Worm (Caenorhabditis elegans) whole organism, midembryonic: ENCODE results near the gene ptr-5.

ENCODE experiments used
- T22C8.4 ChIP-seq: fragments of 200-800 bp; sonication (Bioruptor generic); IDR thresholded peaks from 2 replicates; pipeline ENCODE4 v1.3.6; 2022; ENCODE audit warnings: missing genetic modification characterization, missing compliant biosample characterization
- cog-1 ChIP-seq: sonication (generic microtip); optimal IDR thresholded peaks from 2 replicates; lab custom pipeline; 2016; ENCODE audit warnings: missing genetic modification characterization, missing compliant biosample characterization
- flt-1 ChIP-seq: fragments of 200-800 bp; sonication (Bioruptor generic); IDR thresholded peaks from 2 replicates; pipeline ENCODE4 v1.3.6; 2022; ENCODE audit warnings: missing genetic modification characterization, missing compliant biosample characterization
- klf-2 ChIP-seq: fragments of 200-800 bp; sonication (Bioruptor generic); conservative IDR thresholded peaks from 2 replicates; pipeline ENCODE4 v1.3.6; 2022; ENCODE audit warnings: missing genetic modification reagents, missing genetic modification characterization, missing compliant biosample characterization
- med-1 ChIP-seq: sonication (generic microtip); optimal IDR thresholded peaks from 2 replicates; lab custom pipeline; 2017; ENCODE audit warnings: missing genetic modification characterization, mild to moderate bottlenecking, missing compliant biosample characterization, antibody characterized with exemption, missing genetic modification reagents; ENCODE audit not compliant: insufficient read depth
- ref-1 ChIP-seq: fragments of 200-800 bp; sonication (Bioruptor generic); conservative IDR thresholded peaks from 2 replicates; pipeline ENCODE4 v1.3.6; 2022; ENCODE audit warnings: missing genetic modification reagents, missing genetic modification characterization, missing compliant biosample characterization
- tab-1 ChIP-seq: fragments of 200-800 bp; sonication (Bioruptor generic); IDR thresholded peaks from 2 replicates; pipeline ENCODE4 v1.3.6; 2022; ENCODE audit warnings: missing genetic modification characterization, missing compliant biosample characterization
- ztf-23 ChIP-seq: fragments of 200-800 bp; sonication (Bioruptor generic); IDR thresholded peaks from 2 replicates; pipeline ENCODE4 v1.3.6; 2022; ENCODE audit warnings: missing genetic modification reagents, missing genetic modification characterization, missing compliant biosample characterization
- ztf-29 ChIP-seq: fragments of 200-800 bp; sonication (Bioruptor generic); IDR thresholded peaks from 2 replicates; pipeline ENCODE4 v1.3.6; 2022; ENCODE audit warnings: missing genetic modification reagents, missing genetic modification characterization, missing compliant biosample characterization

The ptr-5 gene

ce11 chrX:17356748-17357147 is 38.4 kb downstream of the ptr-5 start:
- TF ChIP-seq med-1 (GFP tag; lab: Kevin White, UChicago) (no peak), klf-2 (GFP tag; lab: Robert Waterston, UW) (no peak), cog-1 (no peak), ztf-29 (GFP tag; lab: Robert Waterston, UW) (no peak), flt-1 (GFP tag; lab: Robert Waterston, UW) (no peak), tab-1 (GFP tag; lab: Robert Waterston, UW) (no peak), ztf-23 (GFP tag; lab: Robert Waterston, UW) (no peak), T22C8.4 (GFP tag; lab: Robert Waterston, UW) (no peak), ref-1 (GFP tag; lab: Robert Waterston, UW) (no peak)

ce11 chrX:17359452-17359851 is 41.1 kb downstream of the ptr-5 start, which contains the start of gene npr-36:
TSS of gene npr-36 (plus strand) at chrX:17359752.
- TF ChIP-seq cog-1 (no peak), med-1 (GFP tag; lab: Kevin White, UChicago) (no peak), T22C8.4 (GFP tag; lab: Robert Waterston, UW) (no peak), ztf-29 (GFP tag; lab: Robert Waterston, UW) (no peak)

- no peak for TF ChIP-seq ref-1 (GFP tag; lab: Robert Waterston, UW)
- no peak for TF ChIP-seq tab-1 (GFP tag; lab: Robert Waterston, UW)
- TF ChIP-seq T22C8.4 (GFP tag; lab: Robert Waterston, UW): no peak
- no peak for TF ChIP-seq cog-1
- TF ChIP-seq ztf-29 (GFP tag; lab: Robert Waterston, UW): no peak
- TF ChIP-seq med-1 (GFP tag; lab: Kevin White, UChicago): no peak
- TF ChIP-seq flt-1 (GFP tag; lab: Robert Waterston, UW): no peak
- TF ChIP-seq klf-2 (GFP tag; lab: Robert Waterston, UW): no peak
- TF ChIP-seq ztf-23 (GFP tag; lab: Robert Waterston, UW): no peak
Observed at ce11 chrX:17362529-17362928, 44.1 kb downstream of the ptr-5 start, which contains the start of gene F10D7.11. TSS of gene F10D7.11 (plus strand) at chrX:17362829.

- TF ChIP-seq klf-2 (GFP tag; lab: Robert Waterston, UW): no peak
- TF ChIP-seq med-1 (GFP tag; lab: Kevin White, UChicago): no peak
- TF ChIP-seq ref-1 (GFP tag; lab: Robert Waterston, UW): no peak
- no peak for TF ChIP-seq ztf-23 (GFP tag; lab: Robert Waterston, UW)
- no peak for TF ChIP-seq T22C8.4 (GFP tag; lab: Robert Waterston, UW)
- TF ChIP-seq tab-1 (GFP tag; lab: Robert Waterston, UW): no peak
- TF ChIP-seq flt-1 (GFP tag; lab: Robert Waterston, UW): no peak
Observed at ce11 chrX:17363491-17363890, 45.1 kb downstream of the ptr-5 start.

ce11 chrX:17368542-17368941 is 50.2 kb downstream of the ptr-5 start, which contains the start of gene mfsd-10:
TSS of gene mfsd-10 (minus strand) at chrX:17368642.
- TF ChIP-seq T22C8.4 (GFP tag; lab: Robert Waterston, UW): no peak
- no peak for TF ChIP-seq med-1 (GFP tag; lab: Kevin White, UChicago)
- no peak for TF ChIP-seq flt-1 (GFP tag; lab: Robert Waterston, UW)
- no peak for TF ChIP-seq ztf-29 (GFP tag; lab: Robert Waterston, UW)
- no peak for TF ChIP-seq cog-1
- TF ChIP-seq ref-1 (GFP tag; lab: Robert Waterston, UW): no peak
- no peak for TF ChIP-seq tab-1 (GFP tag; lab: Robert Waterston, UW)
- TF ChIP-seq klf-2 (GFP tag; lab: Robert Waterston, UW): no peak
- TF ChIP-seq ztf-23 (GFP tag; lab: Robert Waterston, UW): no peak

- no peak for TF ChIP-seq med-1 (GFP tag; lab: Kevin White, UChicago)
- no peak for TF ChIP-seq T22C8.4 (GFP tag; lab: Robert Waterston, UW)
- no peak for TF ChIP-seq flt-1 (GFP tag; lab: Robert Waterston, UW)
- TF ChIP-seq klf-2 (GFP tag; lab: Robert Waterston, UW): no peak
- no peak for TF ChIP-seq ztf-29 (GFP tag; lab: Robert Waterston, UW)
- TF ChIP-seq cog-1: no peak
Observed at ce11 chrX:17369514-17369913, 51.1 kb downstream of the ptr-5 start.

- TF ChIP-seq klf-2 (GFP tag; lab: Robert Waterston, UW): no peak
- TF ChIP-seq med-1 (GFP tag; lab: Kevin White, UChicago): no peak
- TF ChIP-seq ztf-23 (GFP tag; lab: Robert Waterston, UW): no peak
- no peak for TF ChIP-seq cog-1
- TF ChIP-seq tab-1 (GFP tag; lab: Robert Waterston, UW): no peak
- TF ChIP-seq ref-1 (GFP tag; lab: Robert Waterston, UW): no peak
- TF ChIP-seq ztf-29 (GFP tag; lab: Robert Waterston, UW): no peak
- no peak for TF ChIP-seq flt-1 (GFP tag; lab: Robert Waterston, UW)
- no peak for TF ChIP-seq T22C8.4 (GFP tag; lab: Robert Waterston, UW)
Observed at ce11 chrX:17373955-17374354, 55.6 kb downstream of the ptr-5 start.

ce11 chrX:17374534-17374933 is 56.1 kb downstream of the ptr-5 start, which contains the start of gene F10D7.3:
TSS of gene F10D7.3 (minus strand) at chrX:17374634.
- TF ChIP-seq flt-1 (GFP tag; lab: Robert Waterston, UW): no peak
- no peak for TF ChIP-seq ztf-29 (GFP tag; lab: Robert Waterston, UW)
- no peak for TF ChIP-seq cog-1
- TF ChIP-seq T22C8.4 (GFP tag; lab: Robert Waterston, UW): no peak
- TF ChIP-seq ztf-23 (GFP tag; lab: Robert Waterston, UW): no peak
- no peak for TF ChIP-seq tab-1 (GFP tag; lab: Robert Waterston, UW)
- no peak for TF ChIP-seq ref-1 (GFP tag; lab: Robert Waterston, UW)
- TF ChIP-seq klf-2 (GFP tag; lab: Robert Waterston, UW): no peak
- no peak for TF ChIP-seq med-1 (GFP tag; lab: Kevin White, UChicago)

ce11 chrX:17375877-17376276 is 57.5 kb downstream of the ptr-5 start:
- TF ChIP-seq ztf-23 (GFP tag; lab: Robert Waterston, UW) (no peak), ztf-29 (GFP tag; lab: Robert Waterston, UW) (no peak), T22C8.4 (GFP tag; lab: Robert Waterston, UW) (no peak), ref-1 (GFP tag; lab: Robert Waterston, UW) (no peak), med-1 (GFP tag; lab: Kevin White, UChicago) (no peak), tab-1 (GFP tag; lab: Robert Waterston, UW) (no peak), flt-1 (GFP tag; lab: Robert Waterston, UW) (no peak)
